Fruit fly (Drosophila melanogaster) S2 (cell line): ENCODE data around the gene CG14062.

Experiments
- CG8478 ChIP-seq: fragments of >200 bp; optimal IDR thresholded peaks from 2 replicates; lab custom pipeline; 2018
- CTCF ChIP-seq, 2 experiments: fragments of >200 bp; optimal IDR thresholded peaks; 2 replicates each; lab custom pipeline; 2018

DNA sequence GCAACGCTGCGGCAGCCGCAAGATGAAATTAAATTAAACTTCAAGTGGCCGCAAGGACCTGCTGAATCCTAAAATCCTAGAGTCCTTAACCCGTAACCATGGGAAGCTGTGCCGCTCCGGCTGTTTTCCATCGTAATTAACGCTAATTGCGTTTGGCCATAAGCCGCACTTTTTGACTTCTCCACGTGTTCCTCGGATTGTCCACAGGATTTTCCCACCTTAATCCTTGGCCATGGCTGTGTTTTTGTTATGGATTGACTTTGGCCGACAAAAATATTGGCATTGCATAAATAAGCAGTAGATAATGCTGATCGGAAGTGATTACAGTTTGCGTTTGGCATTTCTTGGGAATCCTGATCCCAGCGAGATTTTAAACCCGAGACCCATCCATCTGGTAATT, 46.3 kb downstream of the CG14062 start:
- TF ChIP-seq CTCF (optimal IDR thresholded peaks at IDR 0.05; lab: Kevin White, UChicago) (no peak), CG8478 (lab: Kevin White, UChicago) (no peak)
